Worm (Caenorhabditis elegans) whole organism, L1 larva: ENCODE measurements around the gene mop-25.1.

ENCODE experiments used
- C16A3.4 ChIP-seq: fragments of 150-350 bp; optimal IDR thresholded peaks from 2 replicates; lab custom pipeline; 2014; ENCODE audit warnings: missing biosample characterization, missing genetic modification characterization
- F16B12.6 ChIP-seq: fragments of 150-350 bp; optimal IDR thresholded peaks from 2 replicates; lab custom pipeline; 2014; ENCODE audit warnings: missing biosample characterization, missing genetic modification characterization
- aly-2 ChIP-seq: fragments of 150-350 bp; optimal IDR thresholded peaks from 2 replicates; lab custom pipeline; 2014; ENCODE audit warnings: missing biosample characterization, missing genetic modification characterization
- blmp-1 ChIP-seq: fragments of 150-350 bp; optimal IDR thresholded peaks from 2 replicates; lab custom pipeline; 2014; ENCODE audit warnings: missing biosample characterization, missing genetic modification characterization
- ceh-8 ChIP-seq: fragments of 200-800 bp; sonication (Bioruptor generic); optimal IDR thresholded peaks from 2 replicates; lab custom pipeline; 2018; ENCODE audit warnings: mild to moderate bottlenecking, missing genetic modification characterization, moderate library complexity, missing compliant biosample characterization
- ceh-82 ChIP-seq, 3 experiments: fragments of 150-350 bp in 1 of 3; sonication (generic microtip) in 2 of 3; optimal IDR thresholded peaks; 2 replicates each; lab custom pipeline; 2014 to 2017; ENCODE audit warnings: missing biosample characterization in 3 of 3, missing genetic modification characterization in 3 of 3
- ceh-88 ChIP-seq: fragments of 200-800 bp; sonication (Bioruptor generic); IDR thresholded peaks from 2 replicates; pipeline ENCODE4 v1.3.6; 2022; ENCODE audit warnings: missing genetic modification characterization, missing compliant biosample characterization
- ceh-90 ChIP-seq: sonication (generic microtip); optimal IDR thresholded peaks from 2 replicates; lab custom pipeline; 2016; ENCODE audit warnings: missing genetic modification characterization, missing compliant biosample characterization
- dpl-1 ChIP-seq, 3 experiments: fragments of 150-350 bp in 2 of 3; sonication (generic microtip) in 1 of 3; optimal IDR thresholded peaks; 2 replicates each; lab custom pipeline; 2014 to 2017; ENCODE audit warnings: missing biosample characterization in 3 of 3, missing genetic modification characterization in 3 of 3, missing genetic modification reagents in 3 of 3
- dsc-1 ChIP-seq: sonication (generic microtip); optimal IDR thresholded peaks from 2 replicates; lab custom pipeline; 2016; ENCODE audit warnings: mild to moderate bottlenecking, missing genetic modification characterization, missing compliant biosample characterization
- efl-1 ChIP-seq, 4 experiments: fragments of 150-350 bp; optimal IDR thresholded peaks in 3 of 4; peaks in 1 of 4; 1 replicate in 1 of 4; 2 replicates in 3 of 4; lab custom pipeline; 2014; ENCODE audit warnings: missing biosample characterization in 2 of 4, missing genetic modification characterization in 2 of 4, missing genetic modification reagents in 2 of 4
- egl-27 ChIP-seq, 2 experiments: fragments of 150-350 bp in 1 of 2; sonication (generic microtip); optimal IDR thresholded peaks; 3 replicates each; lab custom pipeline; 2017 to 2018; ENCODE audit warnings: missing biosample characterization in 2 of 2, missing genetic modification characterization in 2 of 2, missing genetic modification reagents in 2 of 2
- fkh-10 ChIP-seq: sonication (generic microtip); optimal IDR thresholded peaks from 2 replicates; lab custom pipeline; 2017; ENCODE audit warnings: missing biosample characterization, missing genetic modification reagents, missing genetic modification characterization
- fkh-8 ChIP-seq: sonication (generic microtip); optimal IDR thresholded peaks from 2 replicates; lab custom pipeline; 2016; ENCODE audit warnings: mild to moderate bottlenecking, missing genetic modification characterization, missing compliant biosample characterization
- fos-1 ChIP-seq: fragments of 150-350 bp; optimal IDR thresholded peaks from 2 replicates; lab custom pipeline; 2014; ENCODE audit warnings: missing biosample characterization, missing genetic modification characterization
- hlh-4 ChIP-seq: sonication (generic microtip); optimal IDR thresholded peaks from 2 replicates; lab custom pipeline; 2016; ENCODE audit warnings: mild to moderate bottlenecking, missing genetic modification characterization, missing compliant biosample characterization
- jun-1 ChIP-seq: fragments of 150-350 bp; optimal IDR thresholded peaks from 2 replicates; lab custom pipeline; 2014; ENCODE audit warnings: missing biosample characterization, missing genetic modification reagents, missing genetic modification characterization
- lin-14 ChIP-seq: fragments of 200-800 bp; sonication (Bioruptor generic); optimal IDR thresholded peaks from 2 replicates; lab custom pipeline; 2018; ENCODE audit warnings: mild to moderate bottlenecking, missing genetic modification characterization, moderate library complexity, missing compliant biosample characterization
- lin-35 ChIP-seq, 2 experiments: fragments of 150-350 bp; optimal IDR thresholded peaks; 2 replicates each; lab custom pipeline; 2014; ENCODE audit warnings: missing biosample characterization in 2 of 2, missing genetic modification characterization in 2 of 2, missing genetic modification reagents in 2 of 2
- lir-3 ChIP-seq: sonication (generic microtip); optimal IDR thresholded peaks from 2 replicates; lab custom pipeline; 2016; ENCODE audit warnings: mild to moderate bottlenecking, missing genetic modification characterization, moderate library complexity, missing compliant biosample characterization; ENCODE audit not compliant: poor library complexity
- lsy-2 ChIP-seq, 2 experiments: fragments of 150-350 bp; optimal IDR thresholded peaks; 2 replicates each; lab custom pipeline; 2014; ENCODE audit warnings: missing biosample characterization in 2 of 2, missing genetic modification characterization in 2 of 2
- mdl-1 ChIP-seq, 2 experiments: fragments of 150-350 bp; optimal IDR thresholded peaks; 2 replicates each; lab custom pipeline; 2014 to 2017; ENCODE audit warnings: missing biosample characterization in 2 of 2, missing genetic modification characterization in 2 of 2, inconsistent platforms in 1 of 2
- mep-1 ChIP-seq: fragments of 150-350 bp; optimal IDR thresholded peaks from 2 replicates; lab custom pipeline; 2014; ENCODE audit warnings: missing biosample characterization, missing genetic modification characterization
- nhr-12 ChIP-seq: sonication (generic microtip); optimal IDR thresholded peaks from 2 replicates; lab custom pipeline; 2017; ENCODE audit warnings: missing biosample characterization, missing genetic modification characterization
- nhr-20 ChIP-seq: sonication (generic microtip); optimal IDR thresholded peaks from 2 replicates; lab custom pipeline; 2016; ENCODE audit warnings: mild to moderate bottlenecking, missing genetic modification characterization, missing compliant biosample characterization
- nhr-47 ChIP-seq: sonication (generic microtip); optimal IDR thresholded peaks from 2 replicates; lab custom pipeline; 2016; ENCODE audit warnings: mild to moderate bottlenecking, missing genetic modification characterization, moderate library complexity, missing compliant biosample characterization
- nhr-71 ChIP-seq: sonication (generic microtip); optimal IDR thresholded peaks from 2 replicates; lab custom pipeline; 2016; ENCODE audit warnings: mild to moderate bottlenecking, missing genetic modification characterization, moderate library complexity, missing compliant biosample characterization
- nhr-77 ChIP-seq: fragments of 150-350 bp; optimal IDR thresholded peaks from 2 replicates; lab custom pipeline; 2014; ENCODE audit warnings: missing biosample characterization, missing genetic modification characterization
- nhr-85 ChIP-seq: sonication (generic microtip); peaks from one replicate; lab custom pipeline; 2016; ENCODE audit warnings: missing genetic modification characterization, inconsistent platforms, missing compliant biosample characterization
- nhr-90 ChIP-seq: sonication (generic microtip); optimal IDR thresholded peaks from 2 replicates; lab custom pipeline; 2016; ENCODE audit warnings: mild to moderate bottlenecking, missing genetic modification characterization, missing compliant biosample characterization; ENCODE audit not compliant: poor library complexity
- rnt-1 ChIP-seq: sonication (generic microtip); optimal IDR thresholded peaks from 2 replicates; lab custom pipeline; 2016; ENCODE audit warnings: mild to moderate bottlenecking, missing genetic modification characterization, moderate library complexity, missing compliant biosample characterization
- skn-1 ChIP-seq: fragments of 150-350 bp; optimal IDR thresholded peaks from 2 replicates; lab custom pipeline; 2014; ENCODE audit warnings: missing biosample characterization, missing genetic modification characterization
- snpc-4 ChIP-seq: fragments of 150-350 bp; optimal IDR thresholded peaks from 2 replicates; lab custom pipeline; 2014; ENCODE audit warnings: missing biosample characterization, missing genetic modification characterization
- snu-23 ChIP-seq: sonication (generic microtip); optimal IDR thresholded peaks from 2 replicates; lab custom pipeline; 2016; ENCODE audit warnings: missing genetic modification characterization, missing compliant biosample characterization
- sox-4 ChIP-seq: sonication (generic microtip); optimal IDR thresholded peaks from 2 replicates; lab custom pipeline; 2016; ENCODE audit warnings: missing genetic modification characterization, missing compliant biosample characterization
- swsn-7 ChIP-seq: sonication (generic microtip); optimal IDR thresholded peaks from 2 replicates; lab custom pipeline; 2016; ENCODE audit warnings: missing genetic modification characterization, missing compliant biosample characterization
- tbx-2 ChIP-seq: sonication (generic microtip); optimal IDR thresholded peaks from 2 replicates; lab custom pipeline; 2016; ENCODE audit warnings: missing genetic modification characterization, missing compliant biosample characterization
- unc-86 ChIP-seq: sonication (generic microtip); optimal IDR thresholded peaks from 2 replicates; lab custom pipeline; 2016; ENCODE audit warnings: missing genetic modification characterization, missing compliant biosample characterization
- xbp-1 ChIP-seq: sonication (generic microtip); optimal IDR thresholded peaks from 2 replicates; lab custom pipeline; 2016; ENCODE audit warnings: missing genetic modification characterization, missing compliant biosample characterization
- ztf-11 ChIP-seq, 2 experiments: sonication (generic microtip); optimal IDR thresholded peaks; 2 replicates each; lab custom pipeline; 2016 to 2017; ENCODE audit warnings: missing genetic modification characterization in 2 of 2, missing biosample characterization in 1 of 2, missing compliant biosample characterization in 1 of 2

mop-25.1 gene

DNA sequence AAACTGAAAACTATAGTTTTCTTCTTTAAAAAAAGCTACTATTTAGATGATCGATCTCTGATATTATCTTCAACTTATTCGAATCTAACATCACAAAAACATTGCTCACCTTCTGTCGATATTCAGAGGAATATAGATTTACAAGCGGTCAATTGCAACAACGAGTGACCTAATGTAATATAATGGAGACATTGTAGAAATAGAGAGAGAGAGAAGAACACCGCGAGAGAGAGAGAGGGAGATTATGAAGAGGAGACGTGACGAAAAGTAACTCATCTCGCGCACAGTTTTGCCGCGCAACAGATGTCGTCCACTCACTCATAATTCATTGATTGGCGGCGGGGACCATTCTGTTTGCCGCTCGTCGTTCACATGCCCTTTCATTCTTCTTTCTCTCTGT lies 1.6 kb upstream of the mop-25.1 start:
- no peak for TF ChIP-seq ceh-88 (GFP tag; lab: Robert Waterston, UW)
- TF ChIP-seq skn-1 (tag; lab: Kevin White, UChicago): no peak
- TF ChIP-seq dpl-1 (GFP tag; optimal IDR thresholded peaks at IDR 0.05; lab: Kevin White, UChicago): no peak
- no peak for TF ChIP-seq lir-3
- TF ChIP-seq egl-27 (tag; optimal IDR thresholded peaks at IDR 0.05; lab: Kevin White, UChicago): no peak
- no peak for TF ChIP-seq nhr-85 (tag; lab: Kevin White, UChicago)
- no peak for TF ChIP-seq F16B12.6
- TF ChIP-seq snpc-4 (tag; lab: Kevin White, UChicago): no peak
- TF ChIP-seq nhr-77: no peak

- TF ChIP-seq xbp-1 (peak; percentile 40), fkh-10 (peak; percentile 71), nhr-47 (tag; lab: Kevin White, UChicago) (peak; percentile 43), lsy-2 (tag; optimal IDR thresholded peaks at IDR 0.05; lab: Kevin White, UChicago) (peak in 1 of 2 experiments; percentile 65), fkh-8 (tag; lab: Kevin White, UChicago) (peak; percentile 56), ceh-90 (tag; lab: Kevin White, UChicago) (no peak), efl-1 (optimal IDR thresholded peaks at IDR 0.05; lab: Kevin White, UChicago) (peak in 1 of 2 experiments; percentile 14), efl-1 (GFP tag; optimal IDR thresholded peaks at IDR 0.05 in 1 of 2; lab: Kevin White, UChicago) (no peak), unc-86 (tag; lab: Kevin White, UChicago) (peak; percentile 12), aly-2 (tag; lab: Kevin White, UChicago) (no peak), swsn-7 (tag; lab: Kevin White, UChicago) (peak; percentile 43), C16A3.4 (tag; lab: Kevin White, UChicago) (no peak), ceh-82 (tag; optimal IDR thresholded peaks at IDR 0.05; lab: Kevin White, UChicago) (peak in 2 of 3 experiments; percentile 22 to 65), nhr-71 (tag; lab: Kevin White, UChicago) (peak; percentile 63), sox-4 (tag; lab: Kevin White, UChicago) (peak; percentile 19), snpc-4 (tag; lab: Kevin White, UChicago) (peak; percentile 29), ztf-11 (tag; optimal IDR thresholded peaks at IDR 0.05; lab: Kevin White, UChicago) (no peak), nhr-12 (no peak), snu-23 (GFP tag; lab: Kevin White, UChicago) (peak; percentile 62), fos-1 (peak; percentile 21), nhr-90 (peak; percentile 11), ceh-8 (no peak), mep-1 (peak; percentile 76), mdl-1 (tag; optimal IDR thresholded peaks at IDR 0.05; lab: Kevin White, UChicago) (peak in 1 of 2 experiments; percentile 69), dpl-1 (GFP tag; optimal IDR thresholded peaks at IDR 0.05; lab: Kevin White, UChicago) (peak in 1 of 3 experiments; percentile 10), nhr-85 (tag; lab: Kevin White, UChicago) (peak; percentile 80), nhr-20 (tag; lab: Kevin White, UChicago) (peak; percentile 64), lin-14 (GFP tag; lab: Kevin White, UChicago) (peak; percentile 96), skn-1 (tag; lab: Kevin White, UChicago) (peak; percentile 87), dsc-1 (tag; lab: Kevin White, UChicago) (peak; percentile 36), blmp-1 (tag; lab: Kevin White, UChicago) (peak; percentile 36), jun-1 (tag; lab: Kevin White, UChicago) (peak; percentile 47), nhr-77 (peak; percentile 69), ceh-88 (GFP tag; lab: Robert Waterston, UW) (no peak), lin-35 (GFP tag; optimal IDR thresholded peaks at IDR 0.05; lab: Kevin White, UChicago) (peak; percentile 33 to 36), hlh-4 (tag; lab: Kevin White, UChicago) (no peak), rnt-1 (peak; percentile 53), tbx-2 (tag; lab: Kevin White, UChicago) (peak; percentile 70)
- TF ChIP-seq, all 84 proteins: peak for 29
Observed at ce11 chrX:4016113-4016512, 4.1 kb downstream of the mop-25.1 start, which contains the start of gene hrg-1. Gene hrg-1, minus strand, starts transcription at chrX:4016221.
